Worm (Caenorhabditis elegans): ENCODE results near the gene arrd-14.

arrd-14 gene

DNA sequence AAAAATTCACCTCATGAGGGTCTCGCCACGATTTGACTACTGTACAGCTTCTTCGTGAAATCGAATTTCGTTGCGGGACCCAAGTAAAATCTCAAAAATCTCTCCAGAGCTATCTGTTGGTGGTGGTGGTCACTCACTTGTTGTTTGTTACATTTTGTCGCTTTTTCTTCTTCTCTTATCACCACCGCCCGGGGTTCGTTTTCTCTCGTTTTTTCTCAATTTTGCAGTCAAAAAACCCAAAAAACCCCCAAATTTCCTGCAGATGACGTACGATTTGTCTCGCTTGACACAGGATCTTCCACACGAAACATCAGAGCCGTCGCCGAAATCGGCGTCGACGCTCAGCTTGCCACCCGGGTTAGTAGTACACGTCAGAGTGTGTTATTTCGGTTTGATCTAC is 16.0 kb upstream of the arrd-14 start, which contains the start of gene R06B9.5:
Gene R06B9.5 (plus strand): TSS at position 232 of the 400 bp plus-strand sequence.
- TF ChIP-seq pqm-1 (tag; optimal IDR thresholded peaks at IDR 0.05) (no peak), elt-2 (tag; optimal IDR thresholded peaks at IDR 0.05) (no peak), odd-2 (tag; optimal IDR thresholded peaks at IDR 0.05) (no peak), madf-2 (tag; optimal IDR thresholded peaks at IDR 0.05) (peak; percentile 40), ceh-30 (tag; optimal IDR thresholded peaks at IDR 0.05) (no peak), npax-4 (tag; optimal IDR thresholded peaks at IDR 0.05) (no peak), pat-9 (tag; optimal IDR thresholded peaks at IDR 0.05) (no peak)

- TF ChIP-seq elt-2 (tag; optimal IDR thresholded peaks at IDR 0.05) (peak; percentile 2), unc-55 (GFP tag; optimal IDR thresholded peaks at IDR 0.05) (peak; percentile 25), hlh-30 (tag; optimal IDR thresholded peaks at IDR 0.05; ENCODE audit: insufficient read depth) (no peak), tbx-2 (tag; optimal IDR thresholded peaks at IDR 0.05) (no peak), ceh-34 (tag; optimal IDR thresholded peaks at IDR 0.05) (no peak)
Measured at ce11 chrII:13736906-13737305, 15.2 kb upstream of the arrd-14 start.

ce11 chrII:13737751-13738525 is 14.2 kb upstream of the arrd-14 start:
- TF ChIP-seq lim-6 (tag; optimal IDR thresholded peaks at IDR 0.05) (no peak), gmeb-2 (tag; optimal IDR thresholded peaks at IDR 0.05) (no peak), ceh-34 (tag; optimal IDR thresholded peaks at IDR 0.05) (no peak), rnt-1 (tag; optimal IDR thresholded peaks at IDR 0.05) (peak; percentile 71), pros-1 (tag; optimal IDR thresholded peaks at IDR 0.05) (no peak), ceh-45 (GFP tag; IDR thresholded peaks at IDR 0.05) (no peak), elt-2 (tag; optimal IDR thresholded peaks at IDR 0.05) (peak; percentile 25), ceh-19 (GFP tag; optimal IDR thresholded peaks at IDR 0.05) (no peak), hlh-30 (tag; optimal IDR thresholded peaks at IDR 0.05; ENCODE audit: insufficient read depth) (peak; percentile 74), ceh-48 (tag; optimal IDR thresholded peaks at IDR 0.05) (no peak), unc-86 (tag; optimal IDR thresholded peaks at IDR 0.05) (no peak), K02D7.2 (tag; optimal IDR thresholded peaks at IDR 0.05) (no peak), ceh-31 (tag; optimal IDR thresholded peaks at IDR 0.05) (peak; percentile 3)

DNA sequence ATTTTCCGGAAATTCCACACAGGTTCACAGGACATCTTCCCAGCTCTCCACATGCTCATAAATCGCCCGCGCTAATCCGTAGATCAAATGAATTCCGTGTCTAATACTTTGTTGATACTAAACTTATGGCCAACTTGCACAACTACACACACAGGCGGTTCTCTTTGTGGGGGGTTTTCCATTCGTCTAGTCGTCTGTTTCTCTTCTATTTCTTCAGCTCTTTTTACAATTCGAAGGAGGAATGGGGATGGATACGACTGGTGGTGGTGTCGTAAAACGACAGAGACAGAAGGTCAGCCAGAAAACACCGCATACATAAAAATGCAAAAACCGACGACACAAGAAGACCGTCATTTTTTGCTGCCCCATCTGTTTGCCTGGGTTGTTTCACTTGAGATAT is 12.7 kb upstream of the arrd-14 start:
- TF ChIP-seq ceh-31 (tag; optimal IDR thresholded peaks at IDR 0.05) (no peak), nfya-1 (tag; optimal IDR thresholded peaks at IDR 0.05) (peak; percentile 29), tbx-2 (tag; optimal IDR thresholded peaks at IDR 0.05) (no peak), pax-1 (tag; optimal IDR thresholded peaks at IDR 0.05) (peak; percentile 79), che-1 (tag; optimal IDR thresholded peaks at IDR 0.05) (no peak)

- TF ChIP-seq hlh-13 (GFP tag; optimal IDR thresholded peaks at IDR 0.05) (no peak), nfya-1 (tag; optimal IDR thresholded peaks at IDR 0.05) (peak; percentile 99)
Measured at ce11 chrII:13741449-13741848, 10.7 kb upstream of the arrd-14 start, which contains the start of gene mig-14. TSS of gene mig-14 (plus strand) at chrII:13741738.

DNA sequence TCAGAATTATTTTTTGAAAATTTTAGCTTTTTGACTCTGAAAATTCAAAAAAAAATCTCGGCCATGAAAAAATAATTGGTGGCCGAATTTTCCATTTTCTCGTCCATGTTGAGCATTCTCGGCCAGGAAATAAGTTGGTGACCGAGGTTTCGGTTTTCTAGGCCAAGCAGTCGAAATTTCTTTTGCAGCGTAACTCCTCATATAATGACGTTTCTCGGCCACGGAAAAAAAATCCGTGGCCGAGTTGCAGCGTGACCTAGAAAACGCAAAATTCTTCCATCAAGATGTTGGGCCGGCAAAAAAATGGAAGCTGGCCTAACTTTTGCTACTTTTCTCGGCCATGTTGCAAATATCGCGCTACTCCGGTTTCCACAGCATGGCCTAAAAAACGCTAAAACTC is 2.0 kb upstream of the arrd-14 start:
- TF ChIP-seq zip-5 (tag; optimal IDR thresholded peaks at IDR 0.05) (no peak), K02D7.2 (tag; optimal IDR thresholded peaks at IDR 0.05) (no peak), ceh-34 (tag; optimal IDR thresholded peaks at IDR 0.05) (no peak), unc-42 (tag; optimal IDR thresholded peaks at IDR 0.05) (no peak), pha-4 (tag; optimal IDR thresholded peaks at IDR 0.05) (no peak), nfya-1 (tag; optimal IDR thresholded peaks at IDR 0.05) (no peak)

- no peak for TF ChIP-seq elt-4 (tag; optimal IDR thresholded peaks at IDR 0.05)
- TF ChIP-seq C08G9.2 (tag; optimal IDR thresholded peaks at IDR 0.05): no peak
- no peak for TF ChIP-seq unc-55 (GFP tag; optimal IDR thresholded peaks at IDR 0.05)
- no peak for TF ChIP-seq fax-1 (tag; optimal IDR thresholded peaks at IDR 0.05)
- TF ChIP-seq madf-2 (tag; optimal IDR thresholded peaks at IDR 0.05): no peak
- no peak for TF ChIP-seq ceh-2 (tag; optimal IDR thresholded peaks at IDR 0.05)
Measured at ce11 chrII:13751030-13751429, 1.1 kb upstream of the arrd-14 start.
